Worm (Caenorhabditis elegans) whole organism, L1 larva: Measurements from ENCODE around the gene C06E1.1.

Experiments used
- dpl-1 ChIP-seq, 3 experiments: fragments of 150-350 bp in 2 of 3; sonication (generic microtip) in 1 of 3; optimal IDR thresholded peaks; 2 replicates each; lab custom pipeline; 2014 to 2017; ENCODE audit warnings: missing biosample characterization in 3 of 3, missing genetic modification characterization in 3 of 3, missing genetic modification reagents in 3 of 3
- fkh-10 ChIP-seq: sonication (generic microtip); optimal IDR thresholded peaks from 2 replicates; lab custom pipeline; 2017; ENCODE audit warnings: missing biosample characterization, missing genetic modification reagents, missing genetic modification characterization
- mdl-1 ChIP-seq, 2 experiments: fragments of 150-350 bp; optimal IDR thresholded peaks; 2 replicates each; lab custom pipeline; 2014 to 2017; ENCODE audit warnings: missing biosample characterization in 2 of 2, missing genetic modification characterization in 2 of 2, inconsistent platforms in 1 of 2
- nhr-11 ChIP-seq: fragments of 150-350 bp; optimal IDR thresholded peaks from 2 replicates; lab custom pipeline; 2014; ENCODE audit warnings: missing biosample characterization, missing genetic modification characterization
- nhr-28 ChIP-seq: fragments of 150-350 bp; optimal IDR thresholded peaks from 2 replicates; lab custom pipeline; 2014; ENCODE audit warnings: missing biosample characterization, missing genetic modification characterization
- skn-1 ChIP-seq: fragments of 150-350 bp; optimal IDR thresholded peaks from 2 replicates; lab custom pipeline; 2014; ENCODE audit warnings: missing biosample characterization, missing genetic modification characterization
- unc-62 ChIP-seq: fragments of 150-350 bp; optimal IDR thresholded peaks from 2 replicates; lab custom pipeline; 2014; ENCODE audit warnings: missing biosample characterization, missing genetic modification reagents, missing genetic modification characterization

DNA sequence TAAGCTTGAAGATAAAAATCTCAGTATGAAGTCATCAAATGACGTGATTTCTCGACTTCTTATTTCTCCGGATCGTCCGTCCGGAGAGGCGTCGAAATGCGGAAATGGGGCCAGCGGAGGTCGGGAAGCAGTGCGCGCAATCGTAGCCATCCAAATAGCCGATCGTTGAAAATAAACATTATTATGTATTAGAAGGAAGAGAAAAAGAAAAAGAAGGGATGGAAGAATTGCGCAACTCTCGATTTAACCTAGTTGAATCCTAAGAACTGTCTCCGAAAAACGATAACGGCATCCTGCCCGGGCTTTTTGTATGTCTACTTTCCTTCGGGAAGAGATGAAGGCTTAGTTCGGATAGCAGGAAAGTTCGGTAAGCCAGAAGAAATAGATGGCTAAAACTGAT is 3.5 kb upstream of the C06E1.1 start:
- TF ChIP-seq unc-62 (GFP tag; lab: Kevin White, UChicago) = no peak
- no peak for TF ChIP-seq dpl-1 (GFP tag; optimal IDR thresholded peaks at IDR 0.05; lab: Kevin White, UChicago)
- no peak for TF ChIP-seq mdl-1 (tag; optimal IDR thresholded peaks at IDR 0.05; lab: Kevin White, UChicago)
- TF ChIP-seq nhr-28 (tag; lab: Kevin White, UChicago) = no peak
- no peak for TF ChIP-seq fkh-10 (GFP tag; lab: Kevin White, UChicago)
- no peak for TF ChIP-seq nhr-11 (tag; lab: Kevin White, UChicago)
- TF ChIP-seq skn-1 (tag; lab: Kevin White, UChicago) = no peak
